Worm (Caenorhabditis elegans) whole organism, L4 larva: ENCODE results near the gene mnp-1.

Experiments used
- ama-1 ChIP-seq: fragments of 150-350 bp; optimal IDR thresholded peaks from 2 replicates; lab custom pipeline; 2014; ENCODE audit warnings: inconsistent platforms, mixed read lengths
- fkh-10 ChIP-seq: fragments of 150-350 bp; optimal IDR thresholded peaks from 2 replicates; lab custom pipeline; 2014; ENCODE audit warnings: missing biosample characterization, missing genetic modification reagents, missing genetic modification characterization
- hlh-11 ChIP-seq: fragments of 200-800 bp; sonication (Bioruptor generic); optimal IDR thresholded peaks from 2 replicates; lab custom pipeline; 2018; ENCODE audit warnings: mild to moderate bottlenecking, missing genetic modification characterization, missing compliant biosample characterization
- lsy-2 ChIP-seq, 2 experiments: fragments of 150-350 bp in 1 of 2; sonication (generic microtip) in 1 of 2; optimal IDR thresholded peaks; 2 replicates each; lab custom pipeline; 2014 to 2017; ENCODE audit warnings: missing biosample characterization in 2 of 2, missing genetic modification characterization in 2 of 2
- nhr-76 ChIP-seq: fragments of 150-350 bp; optimal IDR thresholded peaks from 2 replicates; lab custom pipeline; 2014; ENCODE audit warnings: missing biosample characterization, missing genetic modification characterization
- rbr-2 ChIP-seq: sonication (generic microtip); optimal IDR thresholded peaks from 2 replicates; lab custom pipeline; 2016; ENCODE audit warnings: missing genotype, missing genetic modification characterization, missing compliant biosample characterization
- unc-130 ChIP-seq: sonication (generic microtip); optimal IDR thresholded peaks from 2 replicates; lab custom pipeline; 2016; ENCODE audit warnings: missing genetic modification reagents, missing genetic modification characterization, missing compliant biosample characterization

DNA sequence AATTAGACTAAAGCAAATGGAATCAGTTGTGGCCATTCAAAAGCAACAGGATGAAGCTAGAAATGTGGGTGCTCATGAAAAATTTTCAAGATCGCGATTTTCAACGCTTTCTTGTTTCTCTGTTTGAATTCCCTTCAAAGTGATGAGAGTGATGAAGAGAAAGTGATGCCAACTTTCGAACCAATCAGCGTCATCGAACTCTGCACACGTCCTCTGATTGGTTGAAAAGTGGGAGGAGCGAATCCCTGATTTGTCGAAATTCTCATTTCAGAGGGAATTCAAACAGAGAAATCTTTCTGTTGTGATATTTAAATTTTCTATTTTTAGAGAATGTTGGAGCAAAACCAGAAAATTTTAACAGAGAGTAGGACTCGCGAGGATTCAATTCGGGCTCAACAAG, 25.7 kb downstream of the mnp-1 start:
- TF ChIP-seq ama-1, result no peak
- TF ChIP-seq rbr-2, result no peak
- TF ChIP-seq hlh-11 (tag; lab: Kevin White, UChicago), result no peak
- TF ChIP-seq nhr-76, result no peak
- TF ChIP-seq unc-130, result no peak
- TF ChIP-seq lsy-2 (tag; optimal IDR thresholded peaks at IDR 0.05; lab: Kevin White, UChicago), result no peak
- TF ChIP-seq fkh-10 (GFP tag; lab: Kevin White, UChicago), result no peak
